Fruit fly (Drosophila melanogaster) S2 (cell line): ENCODE measurements around the gene Noc2.

Experiments used
- CG8478 ChIP-seq: fragments of >200 bp; optimal IDR thresholded peaks from 2 replicates; lab custom pipeline; 2018
- CTCF ChIP-seq, 2 experiments: fragments of >200 bp; optimal IDR thresholded peaks; 2 replicates each; lab custom pipeline; 2018

Noc2 gene

dm6 chr2L:21168295-21169159 lies 5.1 kb downstream of the Noc2 start, which contains the start of the genes mAcon1, CG43345 and CG43346:
TSS of gene mAcon1 (plus strand) at chr2L:21168570.
TSS of gene CG43345 (minus strand) at chr2L:21168581.
TSS of gene CG43346 (minus strand) at chr2L:21168581.
- TF ChIP-seq CTCF (optimal IDR thresholded peaks at IDR 0.05; lab: Kevin White, UChicago) (no peak), CG8478 (no peak)

DNA sequence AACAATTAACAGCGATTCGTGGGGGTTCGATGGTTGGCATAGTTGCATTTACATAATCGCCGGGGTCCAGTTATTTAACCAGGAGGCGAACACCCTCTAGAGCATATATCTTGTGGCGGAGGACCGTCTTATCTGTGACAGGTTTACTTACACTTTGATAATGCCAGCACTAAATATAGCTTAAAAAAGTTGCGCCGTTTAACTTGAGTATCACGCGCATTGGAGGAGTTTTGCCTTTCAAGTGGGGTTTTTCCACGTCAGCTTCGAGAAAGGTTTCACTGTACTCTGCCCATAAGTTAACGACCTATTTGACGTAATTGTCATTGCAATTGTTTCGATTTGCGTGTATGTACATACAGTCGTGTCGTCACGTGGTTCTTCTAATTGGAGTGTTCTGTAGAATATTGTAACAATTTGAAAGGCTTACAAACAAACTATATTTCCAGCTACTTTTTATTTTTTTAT lies 5.8 kb downstream of the Noc2 start:
- TF ChIP-seq CTCF (optimal IDR thresholded peaks at IDR 0.05; lab: Kevin White, UChicago) (no peak), CG8478 (no peak)

dm6 chr2L:21169863-21170262 lies 6.4 kb downstream of the Noc2 start:
- TF ChIP-seq CTCF (optimal IDR thresholded peaks at IDR 0.05; lab: Kevin White, UChicago): no peak
- no peak for TF ChIP-seq CG8478

DNA sequence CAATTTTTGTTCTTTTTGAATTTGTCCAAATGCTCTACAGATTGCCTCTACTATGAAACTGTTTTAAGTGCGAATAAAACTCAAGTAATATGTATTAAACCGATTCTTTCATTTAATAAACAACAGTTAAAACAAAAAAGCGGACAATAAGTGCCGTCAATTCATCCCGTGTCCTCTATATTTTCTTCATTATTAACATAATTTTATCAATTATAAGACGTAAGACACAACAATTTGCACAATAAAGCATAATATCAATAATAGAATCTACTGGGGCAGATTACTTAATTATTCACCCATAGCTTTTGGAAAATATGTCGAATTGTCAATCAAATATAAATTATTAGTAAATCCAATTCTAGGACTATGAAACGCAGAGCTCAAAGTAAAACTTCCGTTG lies 9.5 kb downstream of the Noc2 start, which contains the start of gene CG31627:
Gene CG31627, plus strand, starts transcription at position 301 of the 400 bp plus-strand sequence.
- TF ChIP-seq CG8478 (no peak), CTCF (optimal IDR thresholded peaks at IDR 0.05; lab: Kevin White, UChicago) (no peak)

- TF ChIP-seq CG8478 (no peak), CTCF (optimal IDR thresholded peaks at IDR 0.05; lab: Kevin White, UChicago) (no peak)
Measured at dm6 chr2L:21178436-21179216, 15.2 kb downstream of the Noc2 start.

DNA sequence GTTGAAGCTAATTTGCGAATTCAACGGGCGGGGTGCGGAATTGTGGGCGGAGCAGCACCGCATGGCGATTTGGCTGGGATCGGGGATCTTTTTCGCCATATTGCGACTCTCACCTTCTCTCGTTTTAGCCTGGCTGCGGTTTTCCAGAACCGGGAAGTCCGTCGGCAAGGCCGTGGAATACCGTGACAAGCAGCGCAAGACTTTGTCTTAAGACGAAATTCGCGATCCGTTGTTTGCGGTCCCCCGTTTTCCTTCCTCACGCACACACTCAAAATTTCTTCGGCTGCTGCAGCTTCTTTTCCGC lies 15.7 kb downstream of the Noc2 start:
- no peak for TF ChIP-seq CG8478
- TF ChIP-seq CTCF (optimal IDR thresholded peaks at IDR 0.05; lab: Kevin White, UChicago): no peak

DNA sequence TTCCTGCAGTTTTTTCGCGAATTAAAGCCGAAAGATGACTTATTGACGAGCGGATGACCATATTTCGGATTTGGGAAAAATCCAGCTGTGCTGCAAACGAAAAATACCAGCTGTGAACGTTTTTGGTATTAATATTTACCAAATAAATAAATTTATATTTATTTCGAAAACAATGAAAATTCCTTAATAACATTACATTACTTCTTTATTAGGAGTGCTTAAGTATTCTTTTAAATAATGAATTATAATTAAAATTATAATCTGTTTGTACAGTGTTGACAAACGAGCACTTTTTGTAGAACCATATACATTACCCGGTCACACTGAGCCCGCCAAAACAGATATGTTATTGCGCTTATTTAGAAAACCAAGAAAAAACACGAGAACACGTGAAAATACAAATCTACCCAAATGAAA lies 16.2 kb downstream of the Noc2 start, which contains the start of the genes bur and Mcm10:
Gene bur, minus strand, starts transcription at position 69 of the 417 bp plus-strand sequence.
Gene Mcm10, plus strand, starts transcription at position 319 of the 417 bp plus-strand sequence.
- TF ChIP-seq CG8478 (no peak), CTCF (optimal IDR thresholded peaks at IDR 0.05; lab: Kevin White, UChicago) (no peak)

DNA sequence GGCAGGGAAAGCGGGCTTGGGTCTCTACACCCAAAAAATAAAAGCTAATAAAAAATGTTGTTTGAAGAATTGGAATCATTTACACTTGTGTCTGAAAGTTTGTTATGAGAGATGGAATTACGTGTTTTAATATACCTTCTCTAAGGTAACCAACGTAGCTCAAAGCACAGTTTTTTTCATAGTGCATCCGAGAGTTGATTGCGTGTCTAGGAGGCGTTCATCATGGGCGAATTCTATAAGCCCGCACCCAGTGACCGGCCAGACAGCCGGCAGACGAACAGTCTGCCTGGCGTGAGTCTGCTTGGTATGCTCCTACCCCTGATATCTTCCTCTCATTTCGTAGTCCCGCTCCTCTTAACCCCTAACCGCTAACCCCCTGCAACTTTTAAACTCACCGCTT lies 24.3 kb downstream of the Noc2 start:
- TF ChIP-seq CG8478: no peak
- no peak for TF ChIP-seq CTCF (optimal IDR thresholded peaks at IDR 0.05; lab: Kevin White, UChicago)

DNA sequence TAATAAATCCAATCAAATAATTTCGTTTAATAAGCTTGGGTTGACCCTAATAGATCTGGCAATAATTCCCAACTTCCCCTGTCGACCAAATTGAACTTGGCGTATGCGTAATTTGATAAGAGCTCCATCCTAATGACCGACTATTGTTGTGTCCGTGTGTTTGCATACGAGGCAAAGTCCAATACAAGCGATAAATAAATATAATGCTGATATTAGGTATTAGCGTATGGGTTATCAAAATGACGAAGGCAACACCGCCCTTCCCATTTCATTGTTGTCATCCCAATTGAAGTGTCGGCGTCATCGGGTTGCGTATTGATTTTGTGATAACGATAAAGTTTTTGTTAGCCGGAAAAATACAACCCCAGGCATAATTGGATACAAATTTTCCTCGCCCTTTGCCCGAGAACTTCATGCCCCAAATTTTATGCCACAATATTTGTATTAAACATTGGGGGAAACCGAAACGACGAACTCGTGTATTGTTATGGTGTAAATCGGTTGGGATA lies 25.9 kb downstream of the Noc2 start:
- TF ChIP-seq CG8478 (no peak), CTCF (optimal IDR thresholded peaks at IDR 0.05; lab: Kevin White, UChicago) (no peak)

DNA sequence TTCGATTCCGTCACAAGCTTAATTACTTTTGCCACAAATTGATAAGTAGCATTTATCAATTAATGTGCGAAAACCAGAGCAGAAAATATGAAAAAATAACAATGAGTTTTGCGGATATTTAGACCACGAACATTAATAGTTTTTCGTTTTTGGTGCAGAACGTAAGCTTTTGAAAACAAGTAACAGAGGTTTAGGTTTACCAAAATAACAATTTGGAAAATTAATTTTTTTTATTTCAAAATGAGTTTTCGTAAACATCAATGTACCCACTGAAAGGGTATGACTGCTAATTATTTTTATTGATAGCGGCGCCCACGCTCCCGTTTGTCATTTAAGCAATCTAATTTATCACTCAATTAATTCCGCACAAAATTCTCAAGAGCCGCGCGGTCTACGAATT lies 31.9 kb downstream of the Noc2 start:
- TF ChIP-seq CTCF (optimal IDR thresholded peaks at IDR 0.05; lab: Kevin White, UChicago) (no peak), CG8478 (no peak)

DNA sequence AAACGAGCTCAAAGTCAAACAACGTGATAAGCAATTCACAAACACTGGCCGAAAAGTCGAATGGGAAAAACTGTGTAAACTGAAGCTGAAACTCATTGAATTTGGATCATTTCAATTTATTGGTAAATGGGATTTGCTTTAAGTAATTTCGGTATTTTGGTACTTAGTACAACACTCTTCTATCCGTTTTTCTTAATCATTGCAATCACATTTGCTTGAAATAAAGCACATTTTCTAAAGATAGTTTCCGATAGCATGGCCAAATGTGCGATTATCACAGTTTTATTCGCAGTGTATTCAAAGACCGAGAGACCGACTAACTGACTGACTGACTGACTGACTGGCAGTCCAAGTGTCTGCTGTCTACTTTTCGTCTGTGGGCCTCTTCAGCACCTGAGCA lies 33.1 kb downstream of the Noc2 start:
- TF ChIP-seq CTCF (optimal IDR thresholded peaks at IDR 0.05; lab: Kevin White, UChicago): no peak
- TF ChIP-seq CG8478: no peak

DNA sequence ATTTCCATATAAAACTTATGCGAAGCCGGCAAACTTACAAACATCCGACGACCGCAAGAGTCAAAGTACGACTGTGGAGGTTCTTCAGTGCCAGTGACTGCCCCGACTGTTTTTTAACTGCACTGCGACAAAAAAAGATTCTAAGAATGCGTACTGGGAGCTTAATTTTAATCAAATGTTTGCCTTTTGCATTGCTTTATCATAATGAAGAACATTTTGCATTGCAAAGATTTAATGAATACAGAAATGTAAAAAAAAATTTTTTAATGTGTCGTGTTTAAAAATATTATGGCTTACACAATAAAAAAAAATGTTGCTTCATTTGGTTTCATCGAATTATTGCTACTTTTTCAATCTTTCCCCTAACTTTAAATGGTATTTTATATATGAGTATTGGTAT lies 33.7 kb downstream of the Noc2 start:
- TF ChIP-seq CTCF (optimal IDR thresholded peaks at IDR 0.05; lab: Kevin White, UChicago) (no peak), CG8478 (no peak)

- TF ChIP-seq CTCF (optimal IDR thresholded peaks at IDR 0.05; lab: Kevin White, UChicago): no peak
Measured at dm6 chr2L:21198633-21199264, 35.3 kb downstream of the Noc2 start, which contains the start of gene Ret. TSS of gene Ret (minus strand) at chr2L:21198762.

DNA sequence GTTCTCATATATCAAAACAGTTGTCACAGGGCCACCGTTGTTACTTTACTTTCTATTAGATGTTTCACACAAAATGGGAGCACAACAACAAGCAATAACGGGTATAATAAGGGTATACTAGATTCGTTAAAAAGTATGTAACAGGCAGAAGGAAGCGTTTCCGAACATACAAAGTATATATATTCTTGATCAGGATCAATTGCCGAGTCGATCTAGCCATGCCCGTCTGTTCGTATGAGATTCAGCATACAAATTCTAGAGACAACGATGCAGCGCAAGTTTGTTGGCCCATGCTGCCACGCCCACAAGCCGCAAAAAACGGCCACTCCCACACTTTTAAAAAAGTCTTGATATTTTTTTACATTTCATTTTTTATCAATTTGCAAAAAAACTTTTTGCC lies 36.8 kb downstream of the Noc2 start, which contains the start of gene CG31624:
Gene CG31624, minus strand, starts transcription at position 101 of the 400 bp plus-strand sequence.
- no peak for TF ChIP-seq CG8478
- no peak for TF ChIP-seq CTCF (optimal IDR thresholded peaks at IDR 0.05; lab: Kevin White, UChicago)

dm6 chr2L:21202702-21203101 lies 39.3 kb downstream of the Noc2 start, which contains the start of gene CG31988:
TSS of gene CG31988 (minus strand) at chr2L:21202802.
- TF ChIP-seq CG8478: no peak
- no peak for TF ChIP-seq CTCF (optimal IDR thresholded peaks at IDR 0.05; lab: Kevin White, UChicago)
